Worm (Caenorhabditis elegans) whole organism, L4/young adult: ENCODE data around the gene C05C10.5.

Experiments
- dao-5 ChIP-seq: sonication (generic microtip); optimal IDR thresholded peaks from 2 replicates; lab custom pipeline; 2016; ENCODE audit warnings: missing genotype, missing genetic modification characterization, moderate library complexity, missing compliant biosample characterization
- him-1 ChIP-seq: sonication (generic microtip); optimal IDR thresholded peaks from 2 replicates; lab custom pipeline; 2016; ENCODE audit warnings: missing genotype, missing genetic modification reagents, missing genetic modification characterization, missing compliant biosample characterization

DNA sequence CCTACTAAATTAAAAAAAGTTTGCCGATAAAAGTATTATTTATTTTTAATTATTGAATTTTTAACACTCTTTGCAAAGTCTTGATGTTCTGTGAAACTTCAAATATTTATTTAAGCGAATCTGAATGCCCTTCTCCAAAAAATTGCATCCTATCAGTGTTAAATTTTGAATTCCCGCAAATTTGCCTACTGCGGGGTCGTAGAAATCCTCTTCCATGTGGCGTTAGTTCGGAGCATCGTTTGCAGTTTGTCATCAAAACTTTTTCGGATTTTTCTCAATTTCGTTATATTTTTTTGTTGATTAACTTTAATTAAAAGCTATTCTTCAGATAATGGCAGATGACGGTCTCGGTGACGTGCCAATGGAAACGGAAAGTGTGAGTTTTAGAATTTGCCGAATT is 1.6 kb downstream of the C05C10.5 start, which contains the start of gene ufd-3:
- TF ChIP-seq him-1 (tag; lab: Kevin White, UChicago) (peak; percentile 42), dao-5 (tag; lab: Kevin White, UChicago) (no peak)
